Worm (Caenorhabditis elegans): ENCODE measurements around the gene nspe-7.

The nspe-7 gene

ce11 chrII:12630888-12631287 is 3.9 kb downstream of the nspe-7 start, which contains the start of gene Y38E10A.34 (continued):
- TF ChIP-seq F57A8.1 (GFP tag; optimal IDR thresholded peaks at IDR 0.05) (no peak), aptf-2 (GFP tag; conservative IDR thresholded peaks at IDR 0.05) (no peak), sptf-2 (GFP tag; optimal IDR thresholded peaks at IDR 0.05) (no peak), let-607 (tag; optimal IDR thresholded peaks at IDR 0.05) (no peak), B0336.3 (GFP tag; IDR thresholded peaks at IDR 0.05) (no peak)

- TF ChIP-seq chd-7 (tag; optimal IDR thresholded peaks at IDR 0.05) (no peak), mcd-1 (GFP tag; IDR thresholded peaks at IDR 0.05) (no peak), dox-1 (GFP tag; IDR thresholded peaks at IDR 0.05) (no peak), K12H6.12 (tag; optimal IDR thresholded peaks at IDR 0.05) (no peak), bed-2 (GFP tag; IDR thresholded peaks at IDR 0.05) (no peak), cebp-1 (GFP tag; IDR thresholded peaks at IDR 0.05) (no peak), cebp-1 (tag; optimal IDR thresholded peaks at IDR 0.05) (no peak), B0019.2 (GFP tag; conservative IDR thresholded peaks at IDR 0.05) (no peak), rpc-1 (optimal IDR thresholded peaks at IDR 0.05) (no peak), rpc-1 (tag; optimal IDR thresholded peaks at IDR 0.05) (no peak), rcor-1 (GFP tag; IDR thresholded peaks at IDR 0.05) (no peak), ztf-28 (GFP tag; IDR thresholded peaks at IDR 0.05) (no peak), snpc-1.3 (tag; optimal IDR thresholded peaks at IDR 0.05; ENCODE audit: insufficient read depth) (no peak), Y53G8AR.9 (GFP tag; conservative IDR thresholded peaks at IDR 0.05) (no peak), ceh-91 (GFP tag; IDR thresholded peaks at IDR 0.05) (no peak), egl-44 (GFP tag; IDR thresholded peaks at IDR 0.05) (no peak), F33H1.4 (GFP tag; IDR thresholded peaks at IDR 0.05) (no peak)
Measured at ce11 chrII:12634749-12635318, 7.8 kb downstream of the nspe-7 start, which contains the start of gene Y38E10A.17. Y38E10A.17 (minus strand) TSS chrII:12634799.

ce11 chrII:12636602-12637001 is 9.6 kb downstream of the nspe-7 start, which contains the start of gene nhr-234:
nhr-234 (plus strand) TSS chrII:12636678.
- no peak for TF ChIP-seq ztf-18 (tag; optimal IDR thresholded peaks at IDR 0.05)
- TF ChIP-seq efl-1 (GFP tag; optimal IDR thresholded peaks at IDR 0.05) = no peak
- no peak for TF ChIP-seq hlh-12 (tag; optimal IDR thresholded peaks at IDR 0.05)
- TF ChIP-seq somi-1 (GFP tag; optimal IDR thresholded peaks at IDR 0.05) = no peak
- TF ChIP-seq ztf-25 (GFP tag; IDR thresholded peaks at IDR 0.05) = no peak
- TF ChIP-seq snpc-1.1 (tag; optimal IDR thresholded peaks at IDR 0.05; ENCODE audit: insufficient read depth) = no peak

DNA sequence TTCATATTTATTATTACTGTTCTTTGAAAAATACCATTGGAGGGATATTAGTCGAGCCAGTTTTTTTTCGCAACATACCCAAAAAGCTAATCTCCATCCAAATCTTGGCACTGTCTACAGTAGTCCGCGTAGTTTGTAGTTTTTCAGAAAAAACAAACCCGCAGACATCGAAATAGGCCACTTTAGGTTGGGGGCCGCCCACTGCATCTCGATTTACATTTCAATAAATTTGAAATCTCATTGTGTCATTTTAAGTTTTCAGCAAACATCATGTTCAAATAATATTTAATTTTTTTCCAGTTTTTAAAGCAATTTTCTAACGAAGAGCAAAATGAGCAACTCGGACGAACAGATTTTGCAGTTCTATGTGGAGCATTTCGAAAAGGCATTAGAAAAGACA is 13.4 kb downstream of the nspe-7 start, which contains the start of gene nhr-235:
Gene nhr-235, plus strand, starts transcription at position 301 of the 400 bp plus-strand sequence.
- no peak for TF ChIP-seq B0035.1 (tag; optimal IDR thresholded peaks at IDR 0.05)
- TF ChIP-seq lin-26 (GFP tag; IDR thresholded peaks at IDR 0.05) = no peak
- no peak for TF ChIP-seq hmg-20 (GFP tag; IDR thresholded peaks at IDR 0.05)
- no peak for TF ChIP-seq nhr-120 (GFP tag; IDR thresholded peaks at IDR 0.05)
- TF ChIP-seq snpc-3.4 (tag; optimal IDR thresholded peaks at IDR 0.05) = no peak
- TF ChIP-seq F23B12.7 (tag; optimal IDR thresholded peaks at IDR 0.05; ENCODE audit: insufficient read depth) = no peak
- TF ChIP-seq madf-6 (GFP tag; IDR thresholded peaks at IDR 0.05) = no peak
- no peak for TF ChIP-seq rec-8 (tag; optimal IDR thresholded peaks at IDR 0.05)
- TF ChIP-seq ztf-6 (GFP tag; IDR thresholded peaks at IDR 0.05) = no peak
- TF ChIP-seq cebp-1 (GFP tag; IDR thresholded peaks at IDR 0.05) = no peak
- no peak for TF ChIP-seq cebp-1 (tag; optimal IDR thresholded peaks at IDR 0.05)
- TF ChIP-seq repo-1 (tag; optimal IDR thresholded peaks at IDR 0.05) = no peak
- TF ChIP-seq nhr-80 (tag; optimal IDR thresholded peaks at IDR 0.05) = no peak
- no peak for TF ChIP-seq ceh-79 (tag; optimal IDR thresholded peaks at IDR 0.05)
